Worm (Caenorhabditis elegans) whole organism, late embryonic: ENCODE measurements around the gene egl-19.

Experiments used
- nhr-11 ChIP-seq: fragments of 150-350 bp; optimal IDR thresholded peaks from 2 replicates; lab custom pipeline; 2014; ENCODE audit warnings: missing biosample characterization, missing genetic modification characterization
- pag-3 ChIP-seq: sonication (generic microtip); optimal IDR thresholded peaks from 2 replicates; lab custom pipeline; 2016; ENCODE audit warnings: missing compliant biosample characterization, missing genetic modification characterization, borderline replicate concordance
- pax-1 ChIP-seq: fragments of 150-350 bp; optimal IDR thresholded peaks from 2 replicates; lab custom pipeline; 2014; ENCODE audit warnings: missing biosample characterization, missing genetic modification characterization
- pha-4 ChIP-seq: fragments of 150-350 bp; optimal IDR thresholded peaks from 2 replicates; lab custom pipeline; 2018; ENCODE audit warnings: missing biosample characterization, missing genetic modification reagents, missing genetic modification characterization
- unc-42 ChIP-seq: sonication (generic microtip); optimal IDR thresholded peaks from 2 replicates; lab custom pipeline; 2016; ENCODE audit warnings: missing genotype, missing genetic modification characterization, missing compliant biosample characterization
- unc-86 ChIP-seq: sonication (generic microtip); optimal IDR thresholded peaks from 2 replicates; lab custom pipeline; 2016; ENCODE audit warnings: missing genetic modification characterization, missing compliant biosample characterization

DNA sequence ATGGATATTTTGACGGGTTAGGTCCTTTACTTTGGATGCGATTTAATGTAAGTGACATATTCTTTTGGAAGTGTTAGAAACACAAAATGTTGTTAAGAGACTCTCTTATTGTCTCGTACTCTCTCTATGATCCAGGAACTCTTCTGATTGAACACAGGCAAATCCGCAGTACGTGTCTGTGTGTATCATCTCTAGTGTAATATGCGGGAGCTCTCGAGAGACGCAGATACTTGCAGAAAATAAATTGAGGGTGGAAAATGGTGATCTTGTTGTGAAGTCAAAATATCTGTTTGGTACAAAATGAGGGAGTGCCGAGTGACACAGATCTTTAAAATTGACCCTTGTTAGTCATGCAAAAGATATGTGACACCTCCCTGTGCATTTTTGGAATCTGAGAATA, 1.3 kb downstream of the egl-19 start:
- TF ChIP-seq unc-42 (tag; lab: Kevin White, UChicago) = no peak
- no peak for TF ChIP-seq nhr-11 (tag; lab: Kevin White, UChicago)
- no peak for TF ChIP-seq pag-3 (tag; lab: Kevin White, UChicago)
- no peak for TF ChIP-seq unc-86 (tag; lab: Kevin White, UChicago)
- no peak for TF ChIP-seq pha-4 (tag; lab: Kevin White, UChicago)
- TF ChIP-seq pax-1 (tag; lab: Kevin White, UChicago) = no peak
